Worm (Caenorhabditis elegans) whole organism, early embryonic: ENCODE results near the gene C07B5.4.

ENCODE experiments used
- B0310.2 ChIP-seq: sonication (generic microtip); optimal IDR thresholded peaks from 2 replicates; lab custom pipeline; 2016; ENCODE audit warnings: mild to moderate bottlenecking, missing genetic modification characterization, missing compliant biosample characterization
- F13C5.2 ChIP-seq: sonication (generic microtip); optimal IDR thresholded peaks from 2 replicates; lab custom pipeline; 2017; ENCODE audit warnings: mild to moderate bottlenecking, missing genetic modification characterization, inconsistent platforms, missing compliant biosample characterization
- aly-1 ChIP-seq: sonication (generic microtip); optimal IDR thresholded peaks from 2 replicates; lab custom pipeline; 2016; ENCODE audit warnings: missing genetic modification characterization, missing compliant biosample characterization
- ama-1 ChIP-seq: fragments of 150-350 bp; optimal IDR thresholded peaks from 2 replicates; lab custom pipeline; 2014
- ceh-13 ChIP-seq: fragments of 200-800 bp; sonication (Bioruptor generic); optimal IDR thresholded peaks from 2 replicates; lab custom pipeline; 2018; ENCODE audit warnings: mild to moderate bottlenecking, missing genetic modification characterization, missing compliant biosample characterization
- ceh-36 ChIP-seq: sonication (generic microtip); optimal IDR thresholded peaks from 2 replicates; lab custom pipeline; 2016; ENCODE audit warnings: missing genetic modification characterization, inconsistent platforms, missing compliant biosample characterization
- ets-7 ChIP-seq: sonication (generic microtip); optimal IDR thresholded peaks from 2 replicates; lab custom pipeline; 2016; ENCODE audit warnings: missing genotype, missing genetic modification characterization, missing compliant biosample characterization
- flt-1 ChIP-seq: fragments of 200-800 bp; sonication (Bioruptor generic); IDR thresholded peaks from 2 replicates; pipeline ENCODE4 v1.3.6; 2022; ENCODE audit warnings: missing genetic modification characterization, missing compliant biosample characterization
- hmbx-1 ChIP-seq: sonication (generic microtip); optimal IDR thresholded peaks from 2 replicates; lab custom pipeline; 2016; ENCODE audit warnings: mild to moderate bottlenecking, missing genetic modification characterization, missing compliant biosample characterization
- hmg-4 ChIP-seq: fragments of 200-800 bp; sonication (Bioruptor generic); optimal IDR thresholded peaks from 2 replicates; lab custom pipeline; 2018; ENCODE audit warnings: mild to moderate bottlenecking, missing genetic modification characterization, missing compliant biosample characterization
- hnd-1 ChIP-seq: sonication (generic microtip); optimal IDR thresholded peaks from 2 replicates; lab custom pipeline; 2016; ENCODE audit warnings: missing genetic modification characterization, missing compliant biosample characterization
- pes-1 ChIP-seq: fragments of 200-800 bp; sonication (Bioruptor generic); IDR thresholded peaks from 2 replicates; pipeline ENCODE4 v1.3.6; 2022; ENCODE audit warnings: missing genetic modification reagents, missing genetic modification characterization, missing compliant biosample characterization
- scrt-1 ChIP-seq: fragments of 200-800 bp; sonication (Bioruptor generic); IDR thresholded peaks from 2 replicates; pipeline ENCODE4 v1.3.6; 2022; ENCODE audit warnings: missing genetic modification characterization, missing compliant biosample characterization
- sea-1 ChIP-seq: fragments of 200-800 bp; sonication (Bioruptor generic); conservative IDR thresholded peaks from 2 replicates; pipeline ENCODE4 v1.3.6; 2022; ENCODE audit warnings: missing genetic modification characterization, missing compliant biosample characterization
- tbx-11 ChIP-seq: fragments of 200-800 bp; sonication (Bioruptor generic); IDR thresholded peaks from 2 replicates; pipeline ENCODE4 v1.3.6; 2022; ENCODE audit warnings: missing genetic modification characterization, missing compliant biosample characterization
- tbx-37 ChIP-seq: fragments of 200-800 bp; sonication (Bioruptor generic); conservative IDR thresholded peaks from 2 replicates; pipeline ENCODE4 v1.3.6; 2022; ENCODE audit warnings: missing genetic modification reagents, missing genetic modification characterization, missing compliant biosample characterization
- tra-4 ChIP-seq: sonication (generic microtip); optimal IDR thresholded peaks from 2 replicates; lab custom pipeline; 2017; ENCODE audit warnings: missing genetic modification characterization, missing compliant biosample characterization

C07B5.4 gene

ce11 chrX:9529360-9529759 is at the start of gene C07B5.4:
TSS of gene C07B5.4 (plus strand) at chrX:9529660.
- TF ChIP-seq sea-1 (GFP tag; lab: Robert Waterston, UW): no peak
- TF ChIP-seq ets-7 (tag; lab: Kevin White, UChicago): no peak
- TF ChIP-seq pes-1 (GFP tag; lab: Robert Waterston, UW): no peak
- TF ChIP-seq hmbx-1 (tag; lab: Kevin White, UChicago): no peak
- no peak for TF ChIP-seq aly-1 (tag; lab: Kevin White, UChicago)
- TF ChIP-seq ceh-36: no peak
- no peak for TF ChIP-seq tbx-11 (GFP tag; lab: Robert Waterston, UW)
- TF ChIP-seq ama-1 (lab: Kevin White, UChicago): no peak
- TF ChIP-seq ceh-13: no peak
- TF ChIP-seq tbx-37 (GFP tag; lab: Robert Waterston, UW): no peak
- no peak for TF ChIP-seq flt-1

ce11 chrX:9483754-9484153 is 45.7 kb upstream of the C07B5.4 start:
- TF ChIP-seq aly-1 (tag; lab: Kevin White, UChicago) (no peak), ama-1 (lab: Kevin White, UChicago) (no peak), tbx-37 (GFP tag; lab: Robert Waterston, UW) (no peak), B0310.2 (tag; lab: Kevin White, UChicago) (no peak), hmbx-1 (tag; lab: Kevin White, UChicago) (no peak), F13C5.2 (tag; lab: Kevin White, UChicago) (no peak), hmg-4 (no peak), flt-1 (no peak)

ce11 chrX:9486160-9486559 is 43.3 kb upstream of the C07B5.4 start:
- TF ChIP-seq pes-1 (GFP tag; lab: Robert Waterston, UW) (no peak), aly-1 (tag; lab: Kevin White, UChicago) (no peak), hnd-1 (tag; lab: Kevin White, UChicago) (no peak)

ce11 chrX:9489578-9489977 is 39.9 kb upstream of the C07B5.4 start:
- no peak for TF ChIP-seq flt-1
- no peak for TF ChIP-seq tra-4 (tag; lab: Kevin White, UChicago)
- TF ChIP-seq sea-1 (GFP tag; lab: Robert Waterston, UW): no peak
- no peak for TF ChIP-seq F13C5.2 (tag; lab: Kevin White, UChicago)

ce11 chrX:9491439-9491838 is 38.0 kb upstream of the C07B5.4 start:
- TF ChIP-seq B0310.2 (tag; lab: Kevin White, UChicago) (no peak), tra-4 (tag; lab: Kevin White, UChicago) (no peak), hmbx-1 (tag; lab: Kevin White, UChicago) (no peak), tbx-11 (GFP tag; lab: Robert Waterston, UW) (no peak), ceh-36 (no peak), F13C5.2 (tag; lab: Kevin White, UChicago) (no peak), ama-1 (lab: Kevin White, UChicago) (no peak), pes-1 (GFP tag; lab: Robert Waterston, UW) (no peak), flt-1 (no peak), aly-1 (tag; lab: Kevin White, UChicago) (no peak), tbx-37 (GFP tag; lab: Robert Waterston, UW) (no peak), ceh-13 (no peak), hmg-4 (no peak), ets-7 (tag; lab: Kevin White, UChicago) (no peak)

- TF ChIP-seq pes-1 (GFP tag; lab: Robert Waterston, UW): no peak
- TF ChIP-seq sea-1 (GFP tag; lab: Robert Waterston, UW): no peak
- peak; percentile 46 for TF ChIP-seq B0310.2 (tag; lab: Kevin White, UChicago)
- no peak for TF ChIP-seq hmg-4
- TF ChIP-seq F13C5.2 (tag; lab: Kevin White, UChicago): no peak
Observed at ce11 chrX:9494661-9495060, 34.8 kb upstream of the C07B5.4 start.

ce11 chrX:9499355-9499754 is 30.1 kb upstream of the C07B5.4 start:
- TF ChIP-seq ama-1 (lab: Kevin White, UChicago): no peak
- TF ChIP-seq hmbx-1 (tag; lab: Kevin White, UChicago): no peak
- no peak for TF ChIP-seq hnd-1 (tag; lab: Kevin White, UChicago)
- TF ChIP-seq sea-1 (GFP tag; lab: Robert Waterston, UW): no peak
- no peak for TF ChIP-seq flt-1
- TF ChIP-seq pes-1 (GFP tag; lab: Robert Waterston, UW): no peak
- no peak for TF ChIP-seq tra-4 (tag; lab: Kevin White, UChicago)
- no peak for TF ChIP-seq tbx-37 (GFP tag; lab: Robert Waterston, UW)
- TF ChIP-seq ceh-36: no peak
- no peak for TF ChIP-seq ceh-13
- TF ChIP-seq aly-1 (tag; lab: Kevin White, UChicago): no peak
- TF ChIP-seq ets-7 (tag; lab: Kevin White, UChicago): no peak
- no peak for TF ChIP-seq F13C5.2 (tag; lab: Kevin White, UChicago)
- TF ChIP-seq tbx-11 (GFP tag; lab: Robert Waterston, UW): no peak
- no peak for TF ChIP-seq B0310.2 (tag; lab: Kevin White, UChicago)
- no peak for TF ChIP-seq scrt-1

ce11 chrX:9504221-9504620 is 25.2 kb upstream of the C07B5.4 start:
- TF ChIP-seq hmbx-1 (tag; lab: Kevin White, UChicago) (no peak), sea-1 (GFP tag; lab: Robert Waterston, UW) (no peak), ets-7 (tag; lab: Kevin White, UChicago) (no peak), F13C5.2 (tag; lab: Kevin White, UChicago) (no peak), aly-1 (tag; lab: Kevin White, UChicago) (no peak), pes-1 (GFP tag; lab: Robert Waterston, UW) (no peak), hmg-4 (no peak), tra-4 (tag; lab: Kevin White, UChicago) (no peak), B0310.2 (tag; lab: Kevin White, UChicago) (no peak)
